In genomic region chrX:3360437-3361075, dm6 we compare ENCODE assay signal across 1 fruit fly cellular context.
TF ChIP-seq lines count a peak whose summit lies in the region.

No protein-coding gene starts in this region.

TF ChIP-seq in whole organism, embryonic, 481 proteins besides CTCF, POLR2A, EP300 and RAD21 (continued from another document and continues in another):
- peak; percentile 67 for TF ChIP-seq CG2712 (tag; optimal IDR thresholded peaks at IDR 0.05; lab: Kevin White, UChicago)
- TF ChIP-seq Mad (GFP tag; optimal IDR thresholded peaks at IDR 0.05; lab: Kevin White, UChicago): peak; percentile 56
- TF ChIP-seq CG1832 (GFP tag; optimal IDR thresholded peaks at IDR 0.05; lab: Kevin White, UChicago): no peak
- TF ChIP-seq Asciz (GFP tag; optimal IDR thresholded peaks at IDR 0.05; lab: Kevin White, UChicago): peak; percentile 43
- no peak for TF ChIP-seq Kr (GFP tag; optimal IDR thresholded peaks at IDR 0.05; lab: Kevin White, UChicago)
- TF ChIP-seq odd (GFP tag; optimal IDR thresholded peaks at IDR 0.05; lab: Kevin White, UChicago): peak; percentile 51
- peak; percentile 27 for TF ChIP-seq mirr (GFP tag; optimal IDR thresholded peaks at IDR 0.05; lab: Kevin White, UChicago)
- peak; percentile 92 for TF ChIP-seq Med (GFP tag; lab: Kevin White, UChicago)
- TF ChIP-seq CG8944 (GFP tag; optimal IDR thresholded peaks at IDR 0.05; lab: Kevin White, UChicago): peak; percentile 60
- TF ChIP-seq h (optimal IDR thresholded peaks at IDR 0.05; lab: Kevin White, UChicago): no peak
- TF ChIP-seq CG31224 (GFP tag; IDR thresholded peaks at IDR 0.05; lab: Robert Waterston, UW): 0 out of 2 replicates have a peak, but pooled peaks have one; percentile 42
- peak; percentile 52 for TF ChIP-seq CG4328 (GFP tag; optimal IDR thresholded peaks at IDR 0.05; lab: Kevin White, UChicago)
- TF ChIP-seq CG9437 (GFP tag; optimal IDR thresholded peaks at IDR 0.05; lab: Kevin White, UChicago): peak; percentile 66
- TF ChIP-seq CG17186 (GFP tag; optimal IDR thresholded peaks at IDR 0.05; lab: Kevin White, UChicago): no peak
- TF ChIP-seq CG9876 (GFP tag; optimal IDR thresholded peaks at IDR 0.05; lab: Kevin White, UChicago): no peak
- TF ChIP-seq Sry-β (GFP tag; optimal IDR thresholded peaks at IDR 0.05; lab: Kevin White, UChicago): no peak
- no peak for TF ChIP-seq fd64A (GFP tag; optimal IDR thresholded peaks at IDR 0.05; lab: Kevin White, UChicago)
- TF ChIP-seq Hr3 (GFP tag; optimal IDR thresholded peaks at IDR 0.05; lab: Kevin White, UChicago): peak; percentile 65
- peak; percentile 18 for TF ChIP-seq CG12942 (GFP tag; optimal IDR thresholded peaks at IDR 0.05; lab: Kevin White, UChicago)
- no peak for TF ChIP-seq cg (GFP tag; optimal IDR thresholded peaks at IDR 0.05; lab: Kevin White, UChicago)
- TF ChIP-seq CG17912 (GFP tag; optimal IDR thresholded peaks at IDR 0.05; lab: Kevin White, UChicago): no peak
- TF ChIP-seq HLH54F (GFP tag; optimal IDR thresholded peaks at IDR 0.05; lab: Kevin White, UChicago): peak; percentile 72
- no peak for TF ChIP-seq HmgD (GFP tag; optimal IDR thresholded peaks at IDR 0.05; lab: Kevin White, UChicago)
- TF ChIP-seq Scr (GFP tag; IDR thresholded peaks at IDR 0.05; lab: Robert Waterston, UW; ENCODE audit: partially characterized antibody): no peak
- TF ChIP-seq CG1602 (GFP tag; optimal IDR thresholded peaks at IDR 0.05; lab: Kevin White, UChicago): peak; percentile 65
- peak; percentile 55 for TF ChIP-seq sug (tag; optimal IDR thresholded peaks at IDR 0.05; lab: Kevin White, UChicago)
- TF ChIP-seq CG4820 (GFP tag; optimal IDR thresholded peaks at IDR 0.05; lab: Kevin White, UChicago): peak; percentile 33
- no peak for TF ChIP-seq ci (GFP tag; IDR thresholded peaks at IDR 0.05; lab: Robert Waterston, UW)
- TF ChIP-seq sim (GFP tag; IDR thresholded peaks at IDR 0.05; lab: Robert Waterston, UW): no peak
- TF ChIP-seq MBD-R2 (GFP tag; IDR thresholded peaks at IDR 0.05; lab: Robert Waterston, UW): no peak
- no peak for TF ChIP-seq CG32772 (GFP tag; IDR thresholded peaks at IDR 0.05; lab: Robert Waterston, UW)
- peak; percentile 43 to 70 for TF ChIP-seq Pdp1 (GFP tag; optimal IDR thresholded peaks at IDR 0.05; lab: Kevin White, UChicago)
- peak; percentile 40 for TF ChIP-seq pum (GFP tag; optimal IDR thresholded peaks at IDR 0.05; lab: Kevin White, UChicago)
- TF ChIP-seq trh (GFP tag; optimal IDR thresholded peaks at IDR 0.05; lab: Kevin White, UChicago): no peak
- peak; percentile 50 for TF ChIP-seq CG6854 (GFP tag; optimal IDR thresholded peaks at IDR 0.05; lab: Kevin White, UChicago)
- no peak for TF ChIP-seq repo (GFP tag; optimal IDR thresholded peaks at IDR 0.05; lab: Kevin White, UChicago)
- no peak for TF ChIP-seq CG6254 (GFP tag; optimal IDR thresholded peaks at IDR 0.05; lab: Kevin White, UChicago)
- TF ChIP-seq CG34376 (GFP tag; optimal IDR thresholded peaks at IDR 0.05; lab: Kevin White, UChicago): peak; percentile 45
- peak; percentile 3 for TF ChIP-seq CG18764 (GFP tag; optimal IDR thresholded peaks at IDR 0.05; lab: Kevin White, UChicago)
- TF ChIP-seq MTF-1 (GFP tag; optimal IDR thresholded peaks at IDR 0.05; lab: Kevin White, UChicago; ENCODE audit: borderline replicate concordance): no peak
- TF ChIP-seq so (GFP tag; IDR thresholded peaks at IDR 0.05; lab: Robert Waterston, UW): no peak
- peak; percentile 44 for TF ChIP-seq NK7.1 (GFP tag; optimal IDR thresholded peaks at IDR 0.05; lab: Kevin White, UChicago)
- no peak for TF ChIP-seq gsb-n (tag; optimal IDR thresholded peaks at IDR 0.05; lab: Kevin White, UChicago)
- TF ChIP-seq CG2875 (GFP tag; optimal IDR thresholded peaks at IDR 0.05; lab: Kevin White, UChicago): peak; percentile 15
- no peak for TF ChIP-seq Stat92E (GFP tag; optimal IDR thresholded peaks at IDR 0.05; lab: Kevin White, UChicago)
- TF ChIP-seq CG12155 (GFP tag; optimal IDR thresholded peaks at IDR 0.05; lab: Kevin White, UChicago): peak; percentile 67
- TF ChIP-seq CG18476 (GFP tag; optimal IDR thresholded peaks at IDR 0.05; lab: Kevin White, UChicago): peak; percentile 16
- TF ChIP-seq CG9215 (GFP tag; IDR thresholded peaks at IDR 0.05; lab: Robert Waterston, UW): peak; percentile 76
- no peak for TF ChIP-seq ato (GFP tag; IDR thresholded peaks at IDR 0.05; lab: Robert Waterston, UW; ENCODE audit: partially characterized antibody)
- TF ChIP-seq CG7556 (GFP tag; optimal IDR thresholded peaks at IDR 0.05; lab: Kevin White, UChicago): peak; percentile 75
- TF ChIP-seq Hmr (GFP tag; optimal IDR thresholded peaks at IDR 0.05; lab: Kevin White, UChicago): peak; percentile 71
- no peak for TF ChIP-seq ro (GFP tag; IDR thresholded peaks at IDR 0.05; lab: Robert Waterston, UW)
- TF ChIP-seq CG43689 (GFP tag; IDR thresholded peaks at IDR 0.05; lab: Robert Waterston, UW): no peak
- no peak for TF ChIP-seq Gsc (GFP tag; IDR thresholded peaks at IDR 0.05; lab: Robert Waterston, UW)
- no peak; the same call in 1 of the 2 replicates for TF ChIP-seq Ravus (GFP tag; IDR thresholded peaks at IDR 0.05; lab: Robert Waterston, UW)
- TF ChIP-seq fru (optimal IDR thresholded peaks at IDR 0.05; lab: Kevin White, UChicago): no peak
- TF ChIP-seq ERR (GFP tag; optimal IDR thresholded peaks at IDR 0.05; lab: Kevin White, UChicago): peak; percentile 15
- TF ChIP-seq CG10959 (GFP tag; IDR thresholded peaks at IDR 0.05; lab: Robert Waterston, UW): no peak
- peak; percentile 28 for TF ChIP-seq Nf-YB (GFP tag; optimal IDR thresholded peaks at IDR 0.05; lab: Kevin White, UChicago)
- TF ChIP-seq CrebB (tag; optimal IDR thresholded peaks at IDR 0.05; lab: Kevin White, UChicago): no peak
- peak; percentile 38 for TF ChIP-seq crc (GFP tag; optimal IDR thresholded peaks at IDR 0.05; lab: Kevin White, UChicago)
- TF ChIP-seq scrt (GFP tag; optimal IDR thresholded peaks at IDR 0.05; lab: Kevin White, UChicago): peak; percentile 49
- TF ChIP-seq NC2β (GFP tag; optimal IDR thresholded peaks at IDR 0.05; lab: Kevin White, UChicago): peak; percentile 50
- TF ChIP-seq Fer2 (tag; optimal IDR thresholded peaks at IDR 0.05; lab: Kevin White, UChicago): peak; percentile 47
- peak; percentile 78 for TF ChIP-seq Bteb2 (GFP tag; optimal IDR thresholded peaks at IDR 0.05; lab: Kevin White, UChicago)
- no peak for TF ChIP-seq Vsx1 (GFP tag; optimal IDR thresholded peaks at IDR 0.05; lab: Kevin White, UChicago)
- no peak for TF ChIP-seq abd-A (tag; optimal IDR thresholded peaks at IDR 0.05; lab: Kevin White, UChicago)
- TF ChIP-seq CG11398 (GFP tag; optimal IDR thresholded peaks at IDR 0.05; lab: Kevin White, UChicago): peak; percentile 43
- peak; percentile 54 for TF ChIP-seq NfI (GFP tag; optimal IDR thresholded peaks at IDR 0.05; lab: Kevin White, UChicago)
- TF ChIP-seq CG17385 (GFP tag; optimal IDR thresholded peaks at IDR 0.05; lab: Kevin White, UChicago): peak; percentile 57
- TF ChIP-seq CG6765 (GFP tag; optimal IDR thresholded peaks at IDR 0.05; lab: Kevin White, UChicago): peak; percentile 61
- no peak for TF ChIP-seq bbx (GFP tag; IDR thresholded peaks at IDR 0.05; lab: Robert Waterston, UW; ENCODE audit: partially characterized antibody)
- peak; percentile 50; the same call in 1 of the 2 replicates for TF ChIP-seq CG10366 (GFP tag; IDR thresholded peaks at IDR 0.05; lab: Robert Waterston, UW)
- peak; percentile 59 for TF ChIP-seq CG17359 (tag; optimal IDR thresholded peaks at IDR 0.05; lab: Kevin White, UChicago)
- TF ChIP-seq CG2889 (GFP tag; IDR thresholded peaks at IDR 0.05; lab: Robert Waterston, UW): 0 out of 3 replicates have a peak, but pooled peaks have one; percentile 49
- TF ChIP-seq ab (GFP tag; optimal IDR thresholded peaks at IDR 0.05; lab: Kevin White, UChicago): no peak
- peak; percentile 76 for TF ChIP-seq CG9932 (GFP tag; IDR thresholded peaks at IDR 0.05; lab: Robert Waterston, UW)
- peak; percentile 59 for TF ChIP-seq Abd-B (GFP tag; optimal IDR thresholded peaks at IDR 0.05; lab: Kevin White, UChicago)
- TF ChIP-seq CG8290 (GFP tag; optimal IDR thresholded peaks at IDR 0.05; lab: Kevin White, UChicago): no peak
- peak in 1 of 2 experiments; percentile 54 for TF ChIP-seq CG8290 (tag; optimal IDR thresholded peaks at IDR 0.05; lab: Kevin White, UChicago)
- TF ChIP-seq ind (GFP tag; optimal IDR thresholded peaks at IDR 0.05; lab: Kevin White, UChicago): peak; percentile 67
- TF ChIP-seq schlank (tag; optimal IDR thresholded peaks at IDR 0.05; lab: Kevin White, UChicago): peak; percentile 50
- peak; percentile 47 for TF ChIP-seq emc (GFP tag; optimal IDR thresholded peaks at IDR 0.05; lab: Kevin White, UChicago)
- TF ChIP-seq CG15696 (tag; optimal IDR thresholded peaks at IDR 0.05; lab: Kevin White, UChicago): peak; percentile 25
- no peak; the same call in 1 of the 2 replicates for TF ChIP-seq HLH3B (GFP tag; IDR thresholded peaks at IDR 0.05; lab: Robert Waterston, UW)
- peak; percentile 33 for TF ChIP-seq CG12744 (GFP tag; optimal IDR thresholded peaks at IDR 0.05; lab: Kevin White, UChicago)
- no peak for TF ChIP-seq MESR4 (GFP tag; optimal IDR thresholded peaks at IDR 0.05; lab: Kevin White, UChicago)
- peak; percentile 51 for TF ChIP-seq CG15514 (GFP tag; optimal IDR thresholded peaks at IDR 0.05; lab: Kevin White, UChicago)
- TF ChIP-seq CG13123 (GFP tag; optimal IDR thresholded peaks at IDR 0.05; lab: Kevin White, UChicago): peak; percentile 11
- peak; percentile 56 for TF ChIP-seq CG9609 (GFP tag; optimal IDR thresholded peaks at IDR 0.05; lab: Kevin White, UChicago)
- no peak for TF ChIP-seq pita (GFP tag; optimal IDR thresholded peaks at IDR 0.05; lab: Kevin White, UChicago)
- TF ChIP-seq Camta (GFP tag; optimal IDR thresholded peaks at IDR 0.05; lab: Kevin White, UChicago): peak; percentile 57
- no peak for TF ChIP-seq ac (GFP tag; optimal IDR thresholded peaks at IDR 0.05; lab: Kevin White, UChicago)
- TF ChIP-seq ase (GFP tag; IDR thresholded peaks at IDR 0.05; lab: Robert Waterston, UW): no peak
- peak; percentile 14 for TF ChIP-seq CG6683 (GFP tag; optimal IDR thresholded peaks at IDR 0.05; lab: Kevin White, UChicago)
- peak; percentile 5 for TF ChIP-seq CG12236 (GFP tag; optimal IDR thresholded peaks at IDR 0.05; lab: Kevin White, UChicago)
- no peak for TF ChIP-seq Taf1 (GFP tag; IDR thresholded peaks at IDR 0.05; lab: Robert Waterston, UW)
- no peak for TF ChIP-seq CG6175 (GFP tag; IDR thresholded peaks at IDR 0.05; lab: Robert Waterston, UW)
- no peak for TF ChIP-seq zf30C (GFP tag; optimal IDR thresholded peaks at IDR 0.05; lab: Kevin White, UChicago)
- TF ChIP-seq Sox100B (GFP tag; optimal IDR thresholded peaks at IDR 0.05; lab: Kevin White, UChicago): peak; percentile 74
- TF ChIP-seq sens-2 (GFP tag; IDR thresholded peaks at IDR 0.05; lab: Robert Waterston, UW): no peak
- TF ChIP-seq dimm (GFP tag; IDR thresholded peaks at IDR 0.05; lab: Robert Waterston, UW): no peak
- TF ChIP-seq CG15011 (GFP tag; optimal IDR thresholded peaks at IDR 0.05; lab: Kevin White, UChicago): peak; percentile 72
- peak; percentile 62 for TF ChIP-seq CG1233 (GFP tag; optimal IDR thresholded peaks at IDR 0.05; lab: Kevin White, UChicago)
- no peak for TF ChIP-seq Trl (optimal IDR thresholded peaks at IDR 0.05; lab: Kevin White, UChicago)
- TF ChIP-seq Trl (GFP tag; optimal IDR thresholded peaks at IDR 0.05; lab: Kevin White, UChicago): peak; percentile 55
- peak; percentile 67 for TF ChIP-seq CG18619 (GFP tag; optimal IDR thresholded peaks at IDR 0.05; lab: Kevin White, UChicago)
- peak; percentile 34 for TF ChIP-seq CG14710 (tag; optimal IDR thresholded peaks at IDR 0.05; lab: Kevin White, UChicago)
- no peak; the same call in 2 of the 3 replicates for TF ChIP-seq CG14050 (GFP tag; IDR thresholded peaks at IDR 0.05; lab: Robert Waterston, UW)
- TF ChIP-seq B-H2 (GFP tag; optimal IDR thresholded peaks at IDR 0.05; lab: Kevin White, UChicago): no peak
- peak; percentile 50 for TF ChIP-seq CG30431 (GFP tag; optimal IDR thresholded peaks at IDR 0.05; lab: Kevin White, UChicago)
- peak; percentile 73 for TF ChIP-seq CG18599 (GFP tag; optimal IDR thresholded peaks at IDR 0.05; lab: Kevin White, UChicago)
- no peak for TF ChIP-seq Doc3 (GFP tag; IDR thresholded peaks at IDR 0.05; lab: Robert Waterston, UW; ENCODE audit: partially characterized antibody)
- TF ChIP-seq C15 (GFP tag; IDR thresholded peaks at IDR 0.05; lab: Robert Waterston, UW): no peak
- TF ChIP-seq cwo (GFP tag; optimal IDR thresholded peaks at IDR 0.05; lab: Kevin White, UChicago): peak; percentile 54
- TF ChIP-seq CG3163 (GFP tag; optimal IDR thresholded peaks at IDR 0.05; lab: Kevin White, UChicago): peak; percentile 33
- peak; percentile 58 for TF ChIP-seq Usf (GFP tag; optimal IDR thresholded peaks at IDR 0.05; lab: Kevin White, UChicago)
- peak; percentile 20 for TF ChIP-seq HmgZ (tag; optimal IDR thresholded peaks at IDR 0.05; lab: Kevin White, UChicago)
- TF ChIP-seq B-H1 (GFP tag; IDR thresholded peaks at IDR 0.05; lab: Robert Waterston, UW): no peak
- TF ChIP-seq Jarid2 (GFP tag; optimal IDR thresholded peaks at IDR 0.05; lab: Kevin White, UChicago): peak; percentile 29
- TF ChIP-seq CG16815 (GFP tag; optimal IDR thresholded peaks at IDR 0.05; lab: Kevin White, UChicago): peak; percentile 61
- TF ChIP-seq Tbp (GFP tag; optimal IDR thresholded peaks at IDR 0.05; lab: Kevin White, UChicago): no peak
- TF ChIP-seq insv (GFP tag; optimal IDR thresholded peaks at IDR 0.05; lab: Kevin White, UChicago): no peak
- TF ChIP-seq E2f2 (GFP tag; IDR thresholded peaks at IDR 0.05; lab: Robert Waterston, UW): peak; percentile 28; the same call in 1 of the 2 replicates
- no peak for TF ChIP-seq inv (GFP tag; IDR thresholded peaks at IDR 0.05; lab: Robert Waterston, UW; ENCODE audit: partially characterized antibody)
- peak; percentile 18; the same call in 1 of the 2 replicates for TF ChIP-seq rib (GFP tag; IDR thresholded peaks at IDR 0.05; lab: Robert Waterston, UW)
- peak; percentile 66 for TF ChIP-seq nmo (GFP tag; optimal IDR thresholded peaks at IDR 0.05; lab: Kevin White, UChicago)
- TF ChIP-seq Adf1 (GFP tag; IDR thresholded peaks at IDR 0.05; lab: Robert Waterston, UW): no peak
- TF ChIP-seq CG17829 (tag; optimal IDR thresholded peaks at IDR 0.05; lab: Kevin White, UChicago): peak; percentile 46
- peak; percentile 50 for TF ChIP-seq tap (tag; optimal IDR thresholded peaks at IDR 0.05; lab: Kevin White, UChicago)
- TF ChIP-seq CG11696 (GFP tag; IDR thresholded peaks at IDR 0.05; lab: Robert Waterston, UW): no peak
- peak; percentile 57 for TF ChIP-seq org-1 (GFP tag; optimal IDR thresholded peaks at IDR 0.05; lab: Kevin White, UChicago)
- TF ChIP-seq Six4 (GFP tag; optimal IDR thresholded peaks at IDR 0.05; lab: Kevin White, UChicago): peak; percentile 38
- TF ChIP-seq CG4360 (GFP tag; IDR thresholded peaks at IDR 0.05; lab: Robert Waterston, UW): peak; percentile 91
